Fruit fly (Drosophila melanogaster): Measurements from ENCODE around the gene CG42718.

CG42718 gene

DNA sequence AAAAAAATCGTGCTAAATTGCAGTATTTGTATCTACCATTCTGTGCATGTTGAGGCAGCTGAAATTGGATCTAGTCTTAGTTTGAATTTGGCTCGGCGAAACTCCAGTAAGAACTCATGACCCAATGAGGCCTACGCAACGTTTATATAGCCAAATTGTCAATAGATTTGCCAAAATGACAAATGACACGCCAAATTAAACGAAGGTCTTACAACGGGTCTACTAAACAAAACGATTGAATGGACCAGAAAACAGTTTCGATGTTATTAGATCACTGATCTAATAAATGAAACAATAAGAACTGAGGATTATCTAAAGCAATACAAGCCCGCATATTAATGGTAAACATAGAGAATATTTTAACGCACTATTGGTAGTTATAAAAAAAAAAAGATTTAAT, at the start of gene CG42718:
CG42718 (minus strand) TSS at position 101 of the 400 bp plus-strand sequence.
- TF ChIP-seq CG17801 (GFP tag; optimal IDR thresholded peaks at IDR 0.05; ENCODE audit: partially characterized antibody): no peak

DNA sequence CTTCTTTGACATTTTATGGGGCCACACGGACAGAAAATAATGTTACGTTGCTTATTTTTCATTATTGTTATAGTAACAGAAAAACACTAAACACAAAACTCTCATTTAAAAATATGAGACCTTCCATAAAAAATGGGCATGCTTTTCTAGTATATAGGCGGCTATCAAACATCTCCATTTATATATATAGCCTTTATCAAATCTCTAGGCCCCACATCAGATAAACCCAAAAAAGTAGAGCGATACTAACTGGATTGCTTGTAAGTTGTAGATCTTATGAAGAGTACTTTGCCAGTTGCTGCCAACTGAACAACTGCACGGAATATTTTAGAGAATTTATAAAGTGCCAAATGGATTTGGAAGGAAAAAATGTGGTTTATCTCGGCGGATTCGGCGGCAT, 48.5 kb upstream of the CG42718 start, which contains the start of gene CG18814:
CG18814 (plus strand) TSS at position 301 of the 400 bp plus-strand sequence.
- TF ChIP-seq CG17801 (GFP tag; optimal IDR thresholded peaks at IDR 0.05; ENCODE audit: partially characterized antibody): no peak

DNA sequence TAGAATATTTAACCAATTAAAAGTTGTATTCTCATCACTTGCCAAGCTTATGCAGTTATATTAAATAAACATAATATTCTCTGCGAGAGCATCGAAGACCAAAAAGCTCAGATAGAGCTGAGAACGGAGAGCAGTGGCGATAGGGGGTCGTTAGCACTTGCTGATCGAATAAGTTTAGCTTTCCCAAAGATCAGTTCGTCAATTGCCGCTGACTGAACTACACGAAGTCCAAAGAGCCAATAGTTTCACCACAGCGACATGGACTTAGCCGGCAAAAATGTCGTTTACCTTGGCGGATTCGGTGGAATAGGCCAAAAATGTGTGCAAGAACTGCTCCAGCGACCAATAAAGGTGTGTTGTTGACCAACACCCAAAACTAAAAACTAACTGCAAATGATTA, 47.1 kb upstream of the CG42718 start, which contains the start of gene CG4842:
CG4842 (plus strand) TSS at position 191 of the 400 bp plus-strand sequence.
- no peak for TF ChIP-seq CG17801 (GFP tag; optimal IDR thresholded peaks at IDR 0.05; ENCODE audit: partially characterized antibody)

DNA sequence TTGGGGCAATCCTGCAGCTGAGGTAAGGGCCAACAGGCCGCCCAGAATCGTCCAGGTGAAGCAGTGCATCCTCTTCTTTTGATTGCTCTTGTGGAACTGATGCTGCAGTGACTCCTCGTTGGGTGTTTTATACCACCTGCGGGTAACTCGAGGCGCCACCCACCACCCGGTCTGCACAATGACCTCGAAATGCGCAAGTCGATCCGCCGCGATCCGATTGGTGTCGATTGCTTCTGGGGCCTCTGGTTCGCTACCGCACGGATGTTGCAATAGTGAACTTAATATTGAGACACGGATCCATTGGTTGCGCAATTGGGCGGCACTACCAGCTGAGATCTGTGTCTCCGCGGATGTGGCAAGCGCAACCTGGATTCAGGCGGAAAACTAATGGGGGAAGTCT, 46.2 kb upstream of the CG42718 start, which contains the start of gene Cpr72Ec:
Cpr72Ec (minus strand) TSS at position 101 of the 400 bp plus-strand sequence.
- TF ChIP-seq CG17801 (GFP tag; optimal IDR thresholded peaks at IDR 0.05; ENCODE audit: partially characterized antibody): no peak

DNA sequence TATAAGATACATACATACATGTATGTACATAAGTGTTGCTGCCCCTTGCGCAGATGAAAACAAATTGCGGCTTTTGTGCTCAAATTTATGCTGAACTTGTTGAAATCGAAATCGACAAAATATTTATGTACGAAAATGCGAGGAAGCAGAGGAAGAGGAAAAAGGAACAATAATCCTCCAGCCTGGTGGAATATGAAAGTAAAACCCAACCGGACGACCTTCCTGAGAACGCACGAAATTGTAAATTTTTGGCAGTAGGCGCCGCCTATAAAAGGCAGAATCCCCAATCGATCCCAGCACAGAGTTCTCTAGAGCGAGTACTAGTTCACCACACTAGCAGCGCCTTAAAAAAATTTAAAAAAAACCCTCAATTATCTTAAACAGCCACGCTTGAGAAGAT, 43.5 kb upstream of the CG42718 start, which contains the start of gene Cpr72Eb:
Cpr72Eb (plus strand) TSS at position 301 of the 400 bp plus-strand sequence.
- no peak for TF ChIP-seq CG17801 (GFP tag; optimal IDR thresholded peaks at IDR 0.05; ENCODE audit: partially characterized antibody)

DNA sequence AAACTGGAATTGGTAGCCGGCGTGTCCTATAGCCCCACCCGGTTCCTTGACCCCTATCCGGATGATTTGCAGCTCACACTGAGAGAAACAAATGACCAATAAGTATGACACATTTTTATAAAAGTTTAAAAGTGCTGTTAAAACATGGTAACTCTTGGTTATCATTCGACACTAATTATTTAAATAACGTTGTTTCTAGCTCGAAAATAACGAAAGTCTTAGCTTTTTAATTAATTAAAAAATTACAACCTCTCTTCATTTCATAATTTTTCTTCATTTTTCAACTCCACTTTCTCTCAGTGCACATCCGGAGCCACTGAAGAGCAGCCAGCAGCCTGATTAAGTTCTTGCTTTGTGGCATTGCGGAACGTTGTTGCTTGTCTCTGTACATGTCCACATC, 43.1 kb upstream of the CG42718 start:
- no peak for TF ChIP-seq CG17801 (GFP tag; optimal IDR thresholded peaks at IDR 0.05; ENCODE audit: partially characterized antibody)

DNA sequence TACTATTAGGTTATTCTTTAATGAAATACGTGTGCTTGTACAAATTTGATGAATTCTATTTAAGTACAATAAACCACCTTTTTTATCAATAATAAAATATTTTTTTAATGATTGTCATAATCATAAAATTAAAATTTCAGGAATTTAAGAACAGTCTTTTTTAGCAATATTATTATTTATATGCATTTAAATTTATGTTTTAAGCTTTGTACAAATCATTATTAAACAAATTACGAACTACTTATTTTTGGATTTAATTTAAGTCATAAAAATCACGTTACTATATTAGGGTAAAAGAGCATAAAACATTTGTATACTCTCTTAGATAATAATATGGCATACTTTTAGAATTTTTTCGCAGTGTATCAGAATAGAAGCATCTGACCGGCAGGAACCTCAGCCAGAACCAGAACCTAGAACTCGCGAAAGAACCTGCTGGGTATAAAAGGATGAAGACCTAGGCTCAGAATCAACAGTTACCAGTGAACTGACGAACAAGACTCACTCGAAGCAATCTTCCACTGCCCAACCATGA, 41.1 kb upstream of the CG42718 start, which contains the start of gene Cpr72Ea:
Cpr72Ea (plus strand) TSS at position 485 of the 535 bp plus-strand sequence.
- TF ChIP-seq CG17801 (GFP tag; optimal IDR thresholded peaks at IDR 0.05; ENCODE audit: partially characterized antibody): no peak

DNA sequence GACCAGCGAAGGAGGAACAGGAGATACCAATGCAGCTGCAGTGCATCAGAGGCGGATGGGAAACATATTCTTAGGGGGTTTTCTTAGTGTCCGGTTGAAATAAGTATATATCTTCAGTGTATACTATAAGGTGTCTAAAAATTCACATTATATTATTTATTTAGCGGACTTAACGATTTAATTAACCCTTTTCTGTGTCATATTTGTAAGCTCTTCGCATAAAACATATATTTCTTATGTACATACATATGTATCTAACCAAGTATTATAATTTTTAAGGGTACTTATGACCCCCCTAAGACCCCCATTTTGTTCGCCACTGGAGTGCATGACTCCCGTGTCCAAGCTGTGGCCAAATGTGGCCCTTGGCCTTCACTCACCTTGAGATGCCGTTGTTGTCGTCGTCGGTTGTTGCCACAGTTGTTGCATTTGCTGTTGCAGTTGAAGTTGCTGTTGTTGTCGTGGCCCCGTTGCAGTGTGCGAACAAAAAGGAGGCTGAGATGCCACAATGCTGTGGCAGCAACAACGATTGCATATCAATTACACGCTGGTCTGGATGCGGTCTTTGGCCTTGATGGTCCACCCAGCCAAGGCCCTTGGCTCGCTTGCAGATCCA, 40.2 kb upstream of the CG42718 start:
- no peak for TF ChIP-seq CG17801 (GFP tag; optimal IDR thresholded peaks at IDR 0.05; ENCODE audit: partially characterized antibody)

DNA sequence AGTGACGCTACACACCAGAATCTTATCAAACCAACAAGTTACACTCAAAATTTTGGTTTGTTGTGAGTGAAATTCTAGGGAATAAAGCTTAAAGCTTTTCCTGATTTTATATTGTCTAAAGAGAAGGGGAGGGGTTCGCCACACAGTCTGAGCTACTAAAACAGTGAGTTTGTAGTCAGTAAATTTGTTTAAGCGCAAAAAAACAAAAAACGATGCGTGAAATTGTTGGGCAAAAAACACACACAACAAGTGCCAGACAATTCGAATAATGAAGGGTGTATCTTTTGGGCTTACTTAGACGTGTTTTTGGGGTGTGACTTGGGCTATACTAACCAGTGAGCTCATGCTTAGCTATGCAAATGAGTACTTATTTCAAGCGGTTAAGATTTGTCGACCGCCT, 38.7 kb upstream of the CG42718 start:
- no peak for TF ChIP-seq CG17801 (GFP tag; optimal IDR thresholded peaks at IDR 0.05; ENCODE audit: partially characterized antibody)

DNA sequence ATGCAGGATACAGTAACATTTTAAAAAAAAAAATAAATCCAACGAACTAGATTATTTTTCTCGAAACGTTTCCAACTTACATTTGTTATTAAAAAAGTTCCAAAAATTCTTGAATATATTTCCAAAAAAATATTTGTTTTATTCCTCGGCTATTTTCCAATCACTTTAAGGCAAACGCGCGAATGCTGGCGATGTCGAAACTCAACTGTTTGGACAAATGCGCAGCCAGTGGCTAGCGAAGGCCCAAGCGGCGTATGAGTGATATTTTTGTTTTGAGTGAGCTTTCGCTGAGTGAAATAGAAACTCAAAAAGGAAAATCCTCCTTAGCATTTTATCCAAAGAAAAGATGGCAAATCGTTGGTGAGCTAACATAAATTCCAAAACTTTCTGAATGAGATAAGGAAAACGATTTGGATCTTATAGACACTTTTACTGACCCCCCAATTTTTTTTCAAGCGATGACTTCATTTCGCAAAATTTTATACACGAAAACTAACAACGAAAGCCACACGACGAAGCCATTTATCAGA, 38.2 kb upstream of the CG42718 start, which contains the start of gene ringer:
ringer (minus strand) TSS at position 210 of the 530 bp plus-strand sequence.
- no peak for TF ChIP-seq CG17801 (GFP tag; optimal IDR thresholded peaks at IDR 0.05; ENCODE audit: partially characterized antibody)

DNA sequence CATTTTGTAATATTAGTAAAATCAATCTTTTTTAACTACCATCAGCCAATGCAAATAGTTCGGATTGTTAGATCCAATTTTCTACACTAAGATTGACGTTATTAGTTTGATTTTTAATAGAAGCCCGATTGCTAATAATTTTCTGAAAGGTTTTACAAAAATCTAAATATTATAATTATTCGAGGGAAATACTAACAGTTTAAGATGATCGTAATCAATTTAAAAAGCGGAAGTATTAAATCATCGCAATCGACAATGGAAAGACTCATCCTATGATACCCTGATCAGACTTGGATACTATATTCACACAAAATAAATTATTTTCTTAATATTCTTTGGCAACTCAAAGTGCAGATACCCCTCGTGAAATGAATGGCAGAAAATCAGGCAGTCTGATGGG, 36.8 kb upstream of the CG42718 start:
- no peak for TF ChIP-seq CG17801 (GFP tag; optimal IDR thresholded peaks at IDR 0.05; ENCODE audit: partially characterized antibody)

DNA sequence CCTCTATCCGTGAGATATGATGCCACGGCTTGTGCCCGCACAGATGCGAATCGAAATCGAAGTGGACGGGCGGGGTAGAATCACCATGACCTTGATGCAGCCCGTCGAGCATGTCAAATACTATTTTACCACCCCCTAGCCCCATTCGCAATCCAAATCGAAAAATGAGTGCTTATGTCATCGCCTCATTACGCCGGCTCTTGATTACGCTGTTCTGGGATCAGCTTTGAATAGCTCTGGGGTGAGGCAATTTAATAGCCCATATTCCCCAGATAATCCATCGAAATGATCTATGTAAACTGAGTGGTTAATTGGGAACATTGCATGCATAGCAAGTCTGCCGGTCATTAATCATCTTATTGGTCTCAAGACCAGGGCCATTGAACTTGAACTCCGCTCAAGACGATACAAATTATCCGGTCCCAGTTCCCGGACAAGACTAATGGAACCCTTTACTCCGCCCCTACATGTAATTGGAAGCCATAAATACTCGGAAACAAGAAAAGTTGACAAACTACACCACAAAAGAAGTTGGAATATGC, 36.2 kb upstream of the CG42718 start:
- TF ChIP-seq CG17801 (GFP tag; optimal IDR thresholded peaks at IDR 0.05; ENCODE audit: partially characterized antibody): no peak

DNA sequence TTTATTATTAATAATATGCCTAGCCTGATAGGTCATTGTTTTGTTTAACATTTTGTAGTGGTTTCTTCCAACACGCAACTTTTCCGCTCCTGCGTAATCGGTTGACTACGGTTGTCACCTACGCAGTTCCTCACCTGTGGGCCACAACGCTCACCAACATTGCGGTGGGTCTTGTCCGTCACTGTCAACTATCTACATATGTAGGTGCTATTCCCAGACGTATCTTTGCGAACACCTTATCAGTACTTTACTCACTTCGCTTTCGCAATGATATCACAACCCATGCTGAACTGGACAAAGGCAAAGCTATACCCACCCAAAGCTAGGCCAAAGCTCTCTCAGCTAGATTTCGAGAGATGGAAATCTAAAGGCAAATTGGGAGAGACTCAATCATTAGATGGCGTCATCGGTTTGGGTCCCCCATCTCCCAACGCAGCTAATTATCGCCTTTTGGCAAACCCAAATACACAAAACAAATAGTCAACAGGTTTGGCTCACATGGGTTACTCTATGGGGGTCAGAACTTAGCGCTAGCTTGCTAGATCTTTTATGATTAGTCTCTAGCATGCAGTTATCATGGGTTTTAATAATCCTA, 35.2 kb upstream of the CG42718 start:
- TF ChIP-seq CG17801 (GFP tag; optimal IDR thresholded peaks at IDR 0.05; ENCODE audit: partially characterized antibody): no peak

DNA sequence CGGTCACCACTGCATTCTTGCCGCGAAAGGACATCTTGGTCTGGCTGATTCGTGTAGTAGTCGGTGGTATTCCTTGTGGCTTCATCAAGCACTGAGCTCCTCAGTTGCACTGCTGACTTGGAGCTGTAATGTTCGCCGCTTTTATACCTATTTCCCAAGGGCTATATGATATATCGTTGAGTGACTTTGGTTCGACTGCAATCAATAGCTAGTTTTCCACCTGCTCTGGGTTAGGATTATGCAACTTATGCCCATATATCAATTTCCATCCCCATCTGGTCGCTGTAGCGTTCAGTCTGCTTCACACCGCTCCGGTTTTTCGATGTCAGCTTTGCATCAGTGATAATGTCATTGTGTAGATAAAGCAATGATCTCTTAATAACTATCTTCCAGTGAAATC, 33.1 kb upstream of the CG42718 start, which contains the start of gene Pdh:
Pdh (minus strand) TSS at position 101 of the 400 bp plus-strand sequence.
- TF ChIP-seq CG17801 (GFP tag; optimal IDR thresholded peaks at IDR 0.05; ENCODE audit: partially characterized antibody): no peak

DNA sequence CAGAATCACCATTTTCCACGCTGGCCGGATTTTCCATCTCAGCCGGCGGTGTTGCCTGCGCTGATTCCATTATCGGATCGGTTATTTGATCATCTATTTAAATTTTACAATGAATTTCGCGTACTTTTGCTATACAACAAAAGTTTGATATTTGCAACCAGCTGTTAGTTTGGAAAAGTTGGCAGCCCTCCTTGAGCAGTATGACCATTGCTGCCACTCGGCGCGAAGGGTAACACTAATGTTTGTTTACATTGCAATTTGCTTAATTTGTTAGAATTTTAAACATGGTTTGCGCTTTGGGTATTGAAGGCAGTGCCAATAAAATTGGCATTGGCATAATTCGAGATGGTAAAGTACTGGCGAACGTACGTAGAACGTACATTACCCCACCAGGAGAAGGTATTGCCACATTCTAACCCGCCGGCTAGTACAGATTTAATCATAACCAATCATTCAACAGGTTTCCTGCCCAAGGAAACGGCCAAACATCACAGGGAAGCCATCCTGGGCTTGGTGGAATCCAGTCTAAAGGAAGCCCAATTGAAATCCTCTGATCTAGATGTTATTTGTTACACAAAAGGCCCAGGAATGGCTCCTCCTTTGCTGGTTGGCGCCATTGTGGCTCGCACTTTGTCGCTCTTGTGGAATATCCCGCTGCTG, 30.8 kb upstream of the CG42718 start, which contains the start of the genes Golgin104 and Tcs3:
Golgin104 (minus strand) TSS at position 182 of the 660 bp plus-strand sequence.
Tcs3 (plus strand) TSS at position 222 of the 660 bp plus-strand sequence.
- no peak for TF ChIP-seq CG17801 (GFP tag; optimal IDR thresholded peaks at IDR 0.05; ENCODE audit: partially characterized antibody)
